Fruit fly (Drosophila melanogaster) whole organism, prepupa: Measurements from ENCODE around the gene CG6739.

Source experiments
- CG10631 ChIP-seq: fragments of 200-800 bp; sonication (Bioruptor generic); optimal IDR thresholded peaks from 2 replicates; lab custom pipeline; 2016; ENCODE audit warnings: missing biosample characterization, missing genetic modification characterization
- CG11762 ChIP-seq: fragments of 200-800 bp; sonication (Bioruptor generic); optimal IDR thresholded peaks from 3 replicates; lab custom pipeline; 2016; ENCODE audit warnings: missing biosample characterization, missing genetic modification characterization; ENCODE audit not compliant: insufficient read depth
- CG11902 ChIP-seq: fragments of 200-800 bp; sonication (Bioruptor generic); optimal IDR thresholded peaks from 3 replicates; lab custom pipeline; 2016; ENCODE audit warnings: missing biosample characterization, missing genetic modification characterization
- CG15336 ChIP-seq: fragments of 200-800 bp; sonication (Bioruptor generic); IDR thresholded peaks from 2 replicates; pipeline ENCODE4 v1.3.6; 2022; ENCODE audit warnings: missing biosample characterization, missing genetic modification characterization
- CG1621 ChIP-seq: fragments of 200-800 bp; sonication (Bioruptor generic); optimal IDR thresholded peaks from 3 replicates; lab custom pipeline; 2018; ENCODE audit warnings: missing biosample characterization, mild to moderate bottlenecking, missing genetic modification characterization
- CG16779 ChIP-seq: fragments of 200-800 bp; sonication (Bioruptor generic); optimal IDR thresholded peaks from 3 replicates; lab custom pipeline; 2017; ENCODE audit warnings: missing biosample characterization, mild to moderate bottlenecking, missing genetic modification characterization
- CG3032 ChIP-seq: fragments of 200-800 bp; optimal IDR thresholded peaks from 2 replicates; lab custom pipeline; 2019; ENCODE audit warnings: missing biosample characterization, mild to moderate bottlenecking, missing genetic modification characterization, moderate library complexity
- CG31627 ChIP-seq: fragments of 200-800 bp; sonication (Bioruptor generic); optimal IDR thresholded peaks from 3 replicates; lab custom pipeline; 2016; ENCODE audit warnings: missing biosample characterization, missing genetic modification characterization
- CG3919 ChIP-seq: fragments of 200-800 bp; sonication (Bioruptor generic); optimal IDR thresholded peaks from 3 replicates; lab custom pipeline; 2016; ENCODE audit warnings: missing biosample characterization, missing genetic modification characterization
- CG6276 ChIP-seq: fragments of 200-800 bp; sonication (Bioruptor generic); optimal IDR thresholded peaks from 2 replicates; lab custom pipeline; 2017; ENCODE audit warnings: missing biosample characterization, mild to moderate bottlenecking, missing genetic modification characterization
- CG6792 ChIP-seq: fragments of 200-800 bp; sonication (Bioruptor generic); optimal IDR thresholded peaks from 3 replicates; lab custom pipeline; 2016; ENCODE audit warnings: missing biosample characterization, missing genetic modification characterization
- CG6808 ChIP-seq: fragments of 200-800 bp; sonication (Bioruptor generic); optimal IDR thresholded peaks from 3 replicates; lab custom pipeline; 2017; ENCODE audit warnings: missing biosample characterization, missing genetic modification characterization, mild to moderate bottlenecking, moderate library complexity, missing genetic modification reagents
- CG6854 ChIP-seq: fragments of 200-800 bp; sonication (Bioruptor generic); optimal IDR thresholded peaks from 2 replicates; lab custom pipeline; 2017; ENCODE audit warnings: missing biosample characterization, mild to moderate bottlenecking, missing genetic modification characterization
- CG7368 ChIP-seq: fragments of 200-800 bp; sonication (Bioruptor generic); optimal IDR thresholded peaks from 3 replicates; lab custom pipeline; 2016; ENCODE audit warnings: missing biosample characterization, missing genetic modification characterization
- CG8119 ChIP-seq: fragments of 200-800 bp; sonication (Bioruptor generic); IDR thresholded peaks from 3 replicates; pipeline ENCODE4 v1.3.6; 2022; ENCODE audit warnings: missing biosample characterization, missing genetic modification characterization
- CG8319 ChIP-seq: fragments of 200-800 bp; sonication (Bioruptor generic); optimal IDR thresholded peaks from 3 replicates; lab custom pipeline; 2016; ENCODE audit warnings: missing biosample characterization, missing genetic modification characterization
- CG8632 ChIP-seq: fragments of 200-800 bp; sonication (Bioruptor generic); optimal IDR thresholded peaks from 3 replicates; lab custom pipeline; 2016; ENCODE audit warnings: missing biosample characterization, missing genetic modification characterization
- CG9139 ChIP-seq: fragments of 200-800 bp; sonication (Bioruptor generic); optimal IDR thresholded peaks from 3 replicates; lab custom pipeline; 2017; ENCODE audit warnings: missing biosample characterization, mild to moderate bottlenecking, missing genetic modification characterization
- Eip75B ChIP-seq: fragments of 200-800 bp; sonication (Bioruptor generic); optimal IDR thresholded peaks from 3 replicates; lab custom pipeline; 2016; ENCODE audit warnings: missing biosample characterization, missing genetic modification characterization
- Eip78C ChIP-seq: fragments of 200-800 bp; sonication (Bioruptor generic); peaks from one replicate; lab custom pipeline; 2016; ENCODE audit warnings: missing biosample characterization, missing genetic modification characterization
- Eip93F ChIP-seq: fragments of 200-800 bp; sonication (Bioruptor generic); optimal IDR thresholded peaks from 2 replicates; lab custom pipeline; 2016; ENCODE audit warnings: missing biosample characterization, mild to moderate bottlenecking, missing genetic modification characterization
- Ets21C ChIP-seq: fragments of 200-800 bp; sonication (Bioruptor generic); optimal IDR thresholded peaks from 3 replicates; lab custom pipeline; 2016; ENCODE audit warnings: missing biosample characterization, missing genetic modification characterization
- Ets96B ChIP-seq: fragments of 200-800 bp; optimal IDR thresholded peaks from 2 replicates; lab custom pipeline; 2019; ENCODE audit warnings: missing biosample characterization, mild to moderate bottlenecking, missing genetic modification characterization, moderate library complexity
- Hr38 ChIP-seq: sonication (Bioruptor generic); optimal IDR thresholded peaks from 2 replicates; lab custom pipeline; 2016; ENCODE audit warnings: missing biosample characterization, missing genetic modification characterization
- Hr39 ChIP-seq: fragments of 200-800 bp; sonication (Bioruptor generic); optimal IDR thresholded peaks from 2 replicates; lab custom pipeline; 2016; ENCODE audit warnings: missing biosample characterization, missing genetic modification characterization
- Hr4 ChIP-seq: fragments of 200-800 bp; sonication (Bioruptor generic); optimal IDR thresholded peaks from 3 replicates; lab custom pipeline; 2016; ENCODE audit warnings: missing biosample characterization, missing genetic modification characterization
- Met ChIP-seq: fragments of 200-800 bp; sonication (Bioruptor generic); optimal IDR thresholded peaks from 3 replicates; lab custom pipeline; 2016; ENCODE audit warnings: missing biosample characterization, missing genetic modification characterization
- Smox ChIP-seq: fragments of 200-800 bp; sonication (Bioruptor generic); optimal IDR thresholded peaks from 3 replicates; lab custom pipeline; 2016; ENCODE audit warnings: missing biosample characterization, missing genetic modification characterization
- Sox102F ChIP-seq: fragments of 200-800 bp; sonication (Bioruptor generic); optimal IDR thresholded peaks from 2 replicates; lab custom pipeline; 2016; ENCODE audit warnings: missing biosample characterization, mild to moderate bottlenecking, missing genetic modification characterization
- Sox14 ChIP-seq: fragments of 200-800 bp; sonication (Bioruptor generic); optimal IDR thresholded peaks from 3 replicates; lab custom pipeline; 2016; ENCODE audit warnings: missing biosample characterization, missing genetic modification characterization
- achi ChIP-seq: fragments of 200-800 bp; sonication (Bioruptor generic); optimal IDR thresholded peaks from 3 replicates; lab custom pipeline; 2016; ENCODE audit warnings: missing biosample characterization, missing genetic modification characterization
- acj6 ChIP-seq: fragments of 200-800 bp; sonication (Bioruptor generic); optimal IDR thresholded peaks from 3 replicates; lab custom pipeline; 2016; ENCODE audit warnings: missing biosample characterization, missing genetic modification characterization
- cyc ChIP-seq: fragments of 200-800 bp; sonication (Bioruptor generic); optimal IDR thresholded peaks from 3 replicates; lab custom pipeline; 2016; ENCODE audit warnings: missing biosample characterization, missing genetic modification characterization
- dac ChIP-seq: fragments of 200-800 bp; sonication (Bioruptor generic); optimal IDR thresholded peaks from 2 replicates; lab custom pipeline; 2017; ENCODE audit warnings: missing biosample characterization, mild to moderate bottlenecking, missing genetic modification characterization
- esn ChIP-seq: fragments of 200-800 bp; sonication (Bioruptor generic); optimal IDR thresholded peaks from 2 replicates; lab custom pipeline; 2016; ENCODE audit warnings: missing biosample characterization, mild to moderate bottlenecking, missing genetic modification characterization, moderate library complexity
- fd85E ChIP-seq: fragments of 200-800 bp; sonication (Bioruptor generic); optimal IDR thresholded peaks from 3 replicates; lab custom pipeline; 2016; ENCODE audit warnings: missing biosample characterization, missing genetic modification characterization
- lz ChIP-seq: fragments of 200-800 bp; sonication (Bioruptor generic); optimal IDR thresholded peaks from 3 replicates; lab custom pipeline; 2016; ENCODE audit warnings: missing biosample characterization, missing genetic modification characterization
- net ChIP-seq: fragments of 200-800 bp; sonication (Bioruptor generic); optimal IDR thresholded peaks from 3 replicates; lab custom pipeline; 2016; ENCODE audit warnings: missing biosample characterization, missing genetic modification characterization
- pdm3 ChIP-seq: fragments of 200-800 bp; sonication (Bioruptor generic); optimal IDR thresholded peaks from 3 replicates; lab custom pipeline; 2016; ENCODE audit warnings: missing biosample characterization, missing genetic modification characterization
- spab ChIP-seq: fragments of 200-800 bp; sonication (Bioruptor generic); optimal IDR thresholded peaks from 2 replicates; lab custom pipeline; 2017; ENCODE audit warnings: missing biosample characterization, mild to moderate bottlenecking, missing genetic modification characterization, missing genetic modification reagents
- svp ChIP-seq: fragments of 200-800 bp; sonication (Bioruptor generic); peaks from one replicate; lab custom pipeline; 2016; ENCODE audit warnings: missing biosample characterization, missing genetic modification characterization
- topi ChIP-seq: fragments of 200-800 bp; sonication (Bioruptor generic); optimal IDR thresholded peaks from 3 replicates; lab custom pipeline; 2016; ENCODE audit warnings: missing biosample characterization, missing genetic modification characterization

CG6739 gene

dm6 chr2L:7576462-7577360, 31.5 kb upstream of the CG6739 start (continued):
- peak; percentile 68 for TF ChIP-seq achi (GFP tag; lab: Kevin White, UChicago)
- TF ChIP-seq Eip75B (GFP tag; lab: Kevin White, UChicago) = peak; percentile 97
- peak; percentile 95 for TF ChIP-seq CG6808 (GFP tag; lab: Kevin White, UChicago)
- peak; percentile 56 for TF ChIP-seq CG10631 (GFP tag; lab: Kevin White, UChicago)
- peak; percentile 96 for TF ChIP-seq spab (GFP tag; lab: Kevin White, UChicago)
- no peak for TF ChIP-seq Hr38 (GFP tag; lab: Kevin White, UChicago)
- TF ChIP-seq CG8632 (GFP tag; lab: Kevin White, UChicago) = peak; percentile 91
- TF ChIP-seq CG8319 (GFP tag; lab: Kevin White, UChicago) = peak; percentile 93
- TF ChIP-seq Hr4 (GFP tag; lab: Kevin White, UChicago) = peak; percentile 96
- peak; percentile 91 for TF ChIP-seq CG11902 (GFP tag; lab: Kevin White, UChicago)
- peak; percentile 97 for TF ChIP-seq CG3032 (tag; lab: Kevin White, UChicago)
- TF ChIP-seq CG15336 = peak; percentile 74
- TF ChIP-seq pdm3 (GFP tag; lab: Kevin White, UChicago) = peak; percentile 14
- TF ChIP-seq Ets21C (GFP tag; lab: Kevin White, UChicago) = no peak
- TF ChIP-seq CG3919 (GFP tag; lab: Kevin White, UChicago) = peak; percentile 96
- peak; percentile 82 for TF ChIP-seq dac (GFP tag; lab: Kevin White, UChicago)

DNA sequence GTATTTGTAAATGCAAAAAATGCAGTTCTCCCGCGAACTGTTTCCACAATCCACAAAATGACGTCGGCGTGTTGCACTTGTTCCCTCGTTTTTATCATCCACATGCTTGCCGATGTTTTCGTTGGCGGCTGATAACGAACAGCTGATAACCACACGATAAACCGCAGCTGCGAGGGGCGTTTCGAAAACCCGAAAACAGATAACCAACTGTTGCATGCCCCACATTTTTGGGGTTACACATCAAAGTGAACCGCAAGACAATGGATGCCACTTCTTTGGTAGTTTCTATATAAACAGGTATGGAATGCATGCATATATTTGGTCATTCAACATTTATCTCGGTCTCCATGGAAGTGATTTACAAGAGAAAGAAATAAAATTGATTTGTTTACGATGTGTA, 30.5 kb upstream of the CG6739 start:
- TF ChIP-seq cyc (peak; percentile 15), CG31627 (peak; percentile 2), Ets21C (GFP tag; lab: Kevin White, UChicago) (no peak), acj6 (GFP tag; lab: Kevin White, UChicago) (no peak)

DNA sequence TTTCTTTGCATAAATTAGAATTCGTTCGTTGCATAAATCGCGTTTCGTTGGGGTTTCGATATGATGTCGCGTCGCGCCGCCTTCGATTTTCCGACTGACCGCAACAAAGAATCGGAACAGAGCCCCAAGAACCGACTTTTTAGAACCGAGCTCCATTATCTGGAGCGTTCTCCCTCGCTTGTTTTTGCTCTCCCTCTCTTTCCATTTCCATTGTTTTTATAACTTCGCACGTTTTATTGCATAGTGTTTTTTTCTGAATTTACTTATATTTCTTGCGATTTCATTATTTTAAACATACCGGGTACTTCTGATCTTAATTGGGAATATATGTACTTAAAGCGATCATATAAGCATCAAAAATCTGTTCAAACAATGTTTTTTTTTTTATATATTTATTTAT, 29.3 kb upstream of the CG6739 start, which contains the start of gene RapGAP1:
TSS of gene RapGAP1 (minus strand) at position 101 of the 400 bp plus-strand sequence.
- no peak for TF ChIP-seq Met (GFP tag; lab: Kevin White, UChicago)
- peak; percentile 26 for TF ChIP-seq svp
- TF ChIP-seq Sox14 (GFP tag; lab: Kevin White, UChicago) = peak; percentile 15
- TF ChIP-seq Smox = no peak
- peak; percentile 50 for TF ChIP-seq CG6276 (GFP tag; lab: Kevin White, UChicago)
- TF ChIP-seq Eip78C (GFP tag; lab: Kevin White, UChicago) = peak; percentile 57

DNA sequence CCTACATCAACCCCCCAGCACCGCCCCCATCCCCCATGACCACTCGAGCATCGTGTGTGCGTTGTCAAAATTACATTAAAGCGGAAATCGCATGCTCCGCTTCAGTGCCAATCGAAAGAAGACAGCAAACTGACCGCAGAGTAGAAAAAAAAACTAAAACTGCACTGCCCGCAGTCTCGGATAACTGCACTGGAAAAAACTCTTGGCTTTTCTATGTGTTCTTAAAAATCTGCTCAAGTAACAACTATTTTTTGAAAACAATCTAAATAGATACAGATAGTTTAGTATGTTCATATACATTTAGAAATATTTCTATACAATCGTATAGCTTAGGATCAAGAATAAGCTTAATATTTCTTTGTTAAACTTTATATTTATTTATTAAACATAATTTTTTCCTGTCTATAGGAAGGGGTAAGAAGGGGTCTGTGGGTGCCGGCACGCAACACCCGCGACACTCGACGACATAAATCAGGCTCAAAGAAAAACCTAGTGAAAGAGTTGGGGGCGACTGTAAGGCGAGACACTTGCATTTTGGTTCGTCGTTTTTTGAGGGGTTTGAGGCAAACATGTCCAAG, 27.4 kb upstream of the CG6739 start:
- peak; percentile 37 for TF ChIP-seq Ets96B (tag; lab: Kevin White, UChicago)
- no peak for TF ChIP-seq CG11762 (GFP tag; lab: Kevin White, UChicago)
- no peak for TF ChIP-seq CG31627
- no peak for TF ChIP-seq lz (GFP tag; lab: Kevin White, UChicago)
- peak; percentile 56 for TF ChIP-seq Eip78C (GFP tag; lab: Kevin White, UChicago)
- no peak; the same call in 2 of the 3 replicates for TF ChIP-seq CG8119 (GFP tag; lab: Robert Waterston, UW)
- TF ChIP-seq dac (GFP tag; lab: Kevin White, UChicago) = no peak
- no peak for TF ChIP-seq pdm3 (GFP tag; lab: Kevin White, UChicago)
- no peak for TF ChIP-seq Eip93F
- no peak for TF ChIP-seq CG16779 (tag; lab: Kevin White, UChicago)
- TF ChIP-seq cyc = no peak
- no peak for TF ChIP-seq Hr39 (GFP tag; lab: Kevin White, UChicago)
- TF ChIP-seq net (GFP tag; lab: Kevin White, UChicago) = no peak
- TF ChIP-seq Met (GFP tag; lab: Kevin White, UChicago) = no peak
- TF ChIP-seq Sox102F (GFP tag; lab: Kevin White, UChicago) = no peak
- no peak for TF ChIP-seq CG7368 (GFP tag; lab: Kevin White, UChicago)
- no peak for TF ChIP-seq CG6792 (GFP tag; lab: Kevin White, UChicago)
- no peak for TF ChIP-seq CG10631 (GFP tag; lab: Kevin White, UChicago)
- peak; percentile 45 for TF ChIP-seq svp
- TF ChIP-seq CG6854 (GFP tag; lab: Kevin White, UChicago) = no peak
- no peak for TF ChIP-seq CG3919 (GFP tag; lab: Kevin White, UChicago)
- TF ChIP-seq CG8319 (GFP tag; lab: Kevin White, UChicago) = no peak
- no peak for TF ChIP-seq CG1621 (tag; lab: Kevin White, UChicago)
- peak; percentile 51 for TF ChIP-seq CG15336
- no peak for TF ChIP-seq esn (GFP tag; lab: Kevin White, UChicago)
- TF ChIP-seq achi (GFP tag; lab: Kevin White, UChicago) = peak; percentile 18
- no peak for TF ChIP-seq Ets21C (GFP tag; lab: Kevin White, UChicago)
- TF ChIP-seq CG9139 (GFP tag; lab: Kevin White, UChicago) = no peak
- no peak for TF ChIP-seq topi (GFP tag; lab: Kevin White, UChicago)
- no peak for TF ChIP-seq fd85E
- no peak for TF ChIP-seq CG8632 (GFP tag; lab: Kevin White, UChicago)
